Fruit fly (Drosophila melanogaster): ENCODE data around the gene CG34375.
A peak's percentile ranks its signal among the peaks of the same experiment; 100 is the strongest.

The CG34375 gene

DNA sequence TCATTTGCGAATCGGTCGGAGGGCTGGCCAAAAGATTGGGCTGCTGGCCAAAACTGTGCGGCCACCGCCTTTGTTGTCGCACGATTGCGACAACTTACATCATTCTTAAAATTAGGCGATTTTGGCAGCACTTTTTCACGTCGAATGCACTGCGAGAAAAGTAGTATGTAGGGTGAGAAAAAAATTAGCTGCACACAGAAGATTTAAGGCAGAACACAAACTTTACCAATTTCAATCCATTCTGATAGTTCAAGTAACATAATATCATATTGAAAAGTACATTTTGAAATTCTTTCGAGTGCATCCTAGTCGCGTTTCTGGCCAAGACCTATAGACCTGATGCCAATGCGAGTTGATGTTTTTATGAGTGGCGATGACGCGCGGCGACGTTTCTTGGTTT lies 18.1 kb upstream of the CG34375 start (continued):
- TF ChIP-seq crp (GFP tag; optimal IDR thresholded peaks at IDR 0.05) (no peak), ham (GFP tag; IDR thresholded peaks at IDR 0.05) (no peak), kay (GFP tag; optimal IDR thresholded peaks at IDR 0.05) (no peak), CG18599 (GFP tag; optimal IDR thresholded peaks at IDR 0.05) (peak; percentile 43), CG7786 (GFP tag; optimal IDR thresholded peaks at IDR 0.05) (peak; percentile 53), Stat92E (GFP tag; optimal IDR thresholded peaks at IDR 0.05) (no peak), Rfx (GFP tag; IDR thresholded peaks at IDR 0.05) (peak; percentile 86; the same call in 1 of the 2 replicates), Camta (GFP tag; optimal IDR thresholded peaks at IDR 0.05) (no peak), CG15601 (tag; optimal IDR thresholded peaks at IDR 0.05) (no peak), CG13424 (tag; optimal IDR thresholded peaks at IDR 0.05) (peak; percentile 30), CG11560 (tag; IDR thresholded peaks at IDR 0.05) (peak; percentile 34; the same call in 1 of the 3 replicates), CG12391 (tag; optimal IDR thresholded peaks at IDR 0.05) (peak; percentile 32), CG11247 (GFP tag; IDR thresholded peaks at IDR 0.05) (peak; percentile 67)

DNA sequence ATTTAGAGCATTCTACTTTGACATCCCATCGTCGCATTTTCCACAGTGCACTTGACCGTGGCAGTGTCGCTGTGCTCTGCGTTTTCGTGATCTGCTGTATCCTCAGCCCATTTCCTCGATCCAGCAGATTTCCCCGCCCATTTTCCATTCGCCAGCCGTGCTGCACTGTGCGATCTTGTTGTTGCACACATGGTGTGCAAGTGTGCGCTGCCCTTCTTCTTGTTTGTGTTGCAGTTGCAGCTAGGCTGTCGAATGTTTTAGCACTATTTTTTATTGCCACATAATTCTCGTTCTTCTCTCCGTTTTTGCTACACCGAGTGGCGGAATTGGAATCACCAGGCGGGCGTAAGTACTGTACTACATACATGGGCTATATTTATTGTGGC lies 17.1 kb upstream of the CG34375 start:
- TF ChIP-seq eyg (GFP tag; optimal IDR thresholded peaks at IDR 0.05) (no peak), Dip2 (GFP tag; IDR thresholded peaks at IDR 0.05) (no peak), Asciz (GFP tag; optimal IDR thresholded peaks at IDR 0.05) (no peak), CG4360 (GFP tag; IDR thresholded peaks at IDR 0.05) (peak; percentile 44), CG15269 (tag; optimal IDR thresholded peaks at IDR 0.05) (no peak), tio (GFP tag; optimal IDR thresholded peaks at IDR 0.05) (no peak), CG12299 (tag; optimal IDR thresholded peaks at IDR 0.05) (no peak), Mrtf (GFP tag; IDR thresholded peaks at IDR 0.05) (no peak), CG15514 (GFP tag; optimal IDR thresholded peaks at IDR 0.05) (no peak), CG4617 (GFP tag; optimal IDR thresholded peaks at IDR 0.05; ENCODE audit: borderline replicate concordance) (no peak), CG11085 (GFP tag; IDR thresholded peaks at IDR 0.05) (no peak), HLHmδ (GFP tag; optimal IDR thresholded peaks at IDR 0.05) (no peak), twi (tag; optimal IDR thresholded peaks at IDR 0.05) (peak; percentile 96), CG17802 (tag; optimal IDR thresholded peaks at IDR 0.05) (no peak), Tbp (GFP tag; optimal IDR thresholded peaks at IDR 0.05) (no peak), phol (tag; optimal IDR thresholded peaks at IDR 0.05) (no peak), CG17361 (GFP tag; IDR thresholded peaks at IDR 0.05) (0 out of 3 replicates have a peak, but pooled peaks have one; percentile 3), Mad (GFP tag; optimal IDR thresholded peaks at IDR 0.05) (no peak), sim (GFP tag; IDR thresholded peaks at IDR 0.05) (no peak), ems (GFP tag; optimal IDR thresholded peaks at IDR 0.05) (no peak), hkb (optimal IDR thresholded peaks at IDR 0.05) (no peak), hkb (GFP tag; IDR thresholded peaks at IDR 0.05) (no peak), sens-2 (GFP tag; IDR thresholded peaks at IDR 0.05) (no peak)

DNA sequence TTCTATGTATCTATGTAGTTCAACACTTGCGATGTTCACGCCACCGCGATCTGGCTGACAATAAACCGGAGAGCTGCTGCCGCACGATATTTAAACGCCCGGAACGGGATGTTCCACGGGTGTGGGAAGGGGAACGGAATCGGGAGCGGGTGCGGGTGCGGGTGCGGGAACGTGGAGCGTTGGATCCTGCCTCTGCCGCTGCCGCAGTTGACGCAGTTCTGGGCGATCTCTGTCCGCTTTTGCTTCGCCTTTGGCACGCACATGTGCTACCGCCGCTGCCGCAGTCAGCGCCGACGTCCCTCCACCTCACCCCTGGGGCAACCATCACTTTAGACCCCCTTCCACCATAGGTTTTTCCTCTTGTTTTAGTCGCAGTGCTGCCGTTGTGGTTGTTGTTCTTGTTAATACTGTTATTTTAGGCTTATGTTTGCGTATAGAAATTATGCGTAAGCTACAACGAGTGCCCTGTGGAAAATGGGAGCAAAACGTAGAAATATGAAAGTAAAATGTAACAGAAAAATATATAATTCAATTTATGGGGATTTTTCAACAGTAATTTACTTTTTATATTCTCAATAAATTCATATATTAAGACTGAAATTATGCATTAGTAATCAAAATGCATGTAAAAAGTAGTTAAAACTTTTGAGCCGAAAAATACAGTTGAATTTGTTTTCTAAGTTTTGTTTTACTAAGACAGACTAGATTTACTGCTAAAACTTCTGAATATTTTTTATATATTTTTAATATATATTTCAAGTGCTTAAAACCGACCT lies 16.5 kb upstream of the CG34375 start, which contains the start of gene lmd:
TSS of gene lmd (minus strand) at position 62 of the 776 bp plus-strand sequence.
- TF ChIP-seq CG2712 (tag; optimal IDR thresholded peaks at IDR 0.05) (peak; percentile 27), Doc3 (GFP tag; IDR thresholded peaks at IDR 0.05; ENCODE audit: partially characterized antibody) (no peak), CG3838 (GFP tag; optimal IDR thresholded peaks at IDR 0.05) (no peak), Rx (GFP tag; IDR thresholded peaks at IDR 0.05) (no peak), crol (GFP tag; IDR thresholded peaks at IDR 0.05) (peak; percentile 96), twi (tag; optimal IDR thresholded peaks at IDR 0.05) (peak; percentile 70), tgo (GFP tag; IDR thresholded peaks at IDR 0.05) (no peak), Ssrp (tag; optimal IDR thresholded peaks at IDR 0.05) (no peak), so (GFP tag; IDR thresholded peaks at IDR 0.05) (no peak), Hand (GFP tag; optimal IDR thresholded peaks at IDR 0.05) (no peak), Hr3 (GFP tag; optimal IDR thresholded peaks at IDR 0.05) (no peak), row (GFP tag; IDR thresholded peaks at IDR 0.05) (0 out of 3 replicates have a peak, but pooled peaks have one; percentile 7), CG16863 (GFP tag; optimal IDR thresholded peaks at IDR 0.05) (no peak), gce (GFP tag; IDR thresholded peaks at IDR 0.05) (no peak), Awh (GFP tag; IDR thresholded peaks at IDR 0.05) (no peak)
